Fruit fly (Drosophila melanogaster) whole organism, wandering third instar larva: ENCODE measurements around the gene UbcE2M.

Experiments used
- Abd-B ChIP-seq: fragments of >200 bp; optimal IDR thresholded peaks from 2 replicates; lab custom pipeline; 2017; ENCODE audit warnings: missing biosample characterization, missing genetic modification characterization
- CG32264 ChIP-seq: fragments of 200-800 bp; sonication (Bioruptor generic); optimal IDR thresholded peaks from 2 replicates; lab custom pipeline; 2016; ENCODE audit warnings: missing biosample characterization, missing genetic modification characterization
- Dfd ChIP-seq: fragments of >200 bp; optimal IDR thresholded peaks from 2 replicates; lab custom pipeline; 2017; ENCODE audit warnings: missing biosample characterization, missing genetic modification characterization
- Dif ChIP-seq: fragments of 200-275, 200-300 bp; sonication (Bioruptor generic); optimal IDR thresholded peaks from 2 replicates; lab custom pipeline; 2018; ENCODE audit warnings: missing biosample characterization, missing genetic modification characterization; ENCODE audit not compliant: partially characterized antibody
- HLH106 ChIP-seq: fragments of 200-800 bp; optimal IDR thresholded peaks from 3 replicates; lab custom pipeline; 2019; ENCODE audit warnings: missing biosample characterization, mild to moderate bottlenecking, missing genetic modification characterization, moderate library complexity
- Hnf4 ChIP-seq: fragments of 200-800 bp; sonication (Bioruptor generic); optimal IDR thresholded peaks from 2 replicates; lab custom pipeline; 2016; ENCODE audit warnings: missing biosample characterization, mild to moderate bottlenecking, missing genetic modification characterization
- Hr83 ChIP-seq: fragments of 200-300 bp; sonication (Bioruptor generic); optimal IDR thresholded peaks from 2 replicates; lab custom pipeline; 2016; ENCODE audit warnings: missing biosample characterization, mild to moderate bottlenecking, missing genetic modification characterization, moderate library complexity; ENCODE audit not compliant: poor library complexity, severe bottlenecking
- Jra ChIP-seq: sonication (Bioruptor generic); optimal IDR thresholded peaks from 2 replicates; lab custom pipeline; 2016; ENCODE audit warnings: missing biosample characterization, missing genetic modification characterization
- Mio ChIP-seq: sonication (Bioruptor generic); optimal IDR thresholded peaks from 2 replicates; lab custom pipeline; 2016; ENCODE audit warnings: missing biosample characterization, missing genetic modification characterization
- Myc ChIP-seq: fragments of >200 bp; optimal IDR thresholded peaks from 2 replicates; lab custom pipeline; 2017
- N ChIP-seq: fragments of >200 bp; optimal IDR thresholded peaks from 2 replicates; lab custom pipeline; 2018; ENCODE audit warnings: missing biosample characterization, missing external identifiers, missing genetic modification characterization
- OdsH ChIP-seq: fragments of 200-800 bp; sonication (Bioruptor generic); optimal IDR thresholded peaks from 2 replicates; lab custom pipeline; 2016; ENCODE audit warnings: missing biosample characterization, mild to moderate bottlenecking, missing genetic modification characterization
- Rel ChIP-seq, 2 experiments: fragments of 200-800 bp; sonication (Bioruptor generic) in 1 of 2; optimal IDR thresholded peaks; 2 replicates in 1 of 2; 3 replicates in 1 of 2; lab custom pipeline; 2016 to 2019; ENCODE audit warnings: mild to moderate bottlenecking in 2 of 2, missing biosample characterization in 2 of 2, missing genetic modification characterization in 2 of 2, moderate library complexity in 1 of 2
- Sp1 ChIP-seq: fragments of 200-800 bp; sonication (Bioruptor generic); optimal IDR thresholded peaks from 3 replicates; lab custom pipeline; 2019; ENCODE audit warnings: missing biosample characterization, mild to moderate bottlenecking, missing genetic modification characterization, moderate library complexity
- Vsx2 ChIP-seq: fragments of 200-300, 225-300 bp; sonication (Bioruptor generic); optimal IDR thresholded peaks from 2 replicates; lab custom pipeline; 2018; ENCODE audit warnings: missing biosample characterization, missing genetic modification characterization; ENCODE audit not compliant: partially characterized antibody
- br ChIP-seq: fragments of 200-800 bp; sonication (Bioruptor generic); optimal IDR thresholded peaks from 2 replicates; lab custom pipeline; 2016; ENCODE audit warnings: missing biosample characterization, missing genetic modification characterization
- brk ChIP-seq: fragments of 200-800 bp; sonication (Bioruptor generic); optimal IDR thresholded peaks from 2 replicates; lab custom pipeline; 2016; ENCODE audit warnings: missing biosample characterization, mild to moderate bottlenecking, missing genetic modification characterization
- dmrt93B ChIP-seq: fragments of 200-800 bp; sonication (Bioruptor generic); optimal IDR thresholded peaks from 2 replicates; lab custom pipeline; 2018; ENCODE audit warnings: missing biosample characterization, mild to moderate bottlenecking, missing genetic modification characterization
- ey ChIP-seq: fragments of 200-800 bp; sonication (Bioruptor generic); optimal IDR thresholded peaks from 2 replicates; lab custom pipeline; 2016; ENCODE audit warnings: missing biosample characterization, missing genetic modification characterization
- foxo ChIP-seq, 2 experiments: fragments of 200-800 bp; sonication (Bioruptor generic); optimal IDR thresholded peaks; 2 replicates in 1 of 2; 3 replicates in 1 of 2; lab custom pipeline; 2016 to 2017; ENCODE audit warnings: missing biosample characterization in 2 of 2, missing genetic modification characterization in 2 of 2
- fru ChIP-seq: fragments of 200-800 bp; sonication (Bioruptor generic); optimal IDR thresholded peaks from 3 replicates; lab custom pipeline; 2016; ENCODE audit warnings: missing biosample characterization, mild to moderate bottlenecking, missing genetic modification characterization
- h ChIP-seq: fragments of 200-800 bp; sonication (Bioruptor generic); optimal IDR thresholded peaks from 3 replicates; lab custom pipeline; 2016; ENCODE audit warnings: missing biosample characterization, mild to moderate bottlenecking, missing genetic modification characterization
- jim ChIP-seq: fragments of 175-275, 200-325 bp; sonication (Bioruptor generic); optimal IDR thresholded peaks from 2 replicates; lab custom pipeline; 2016; ENCODE audit warnings: missing biosample characterization, mild to moderate bottlenecking, missing genetic modification characterization
- lola ChIP-seq: fragments of >200 bp; optimal IDR thresholded peaks from 2 replicates; lab custom pipeline; 2017; ENCODE audit warnings: missing biosample characterization, missing genetic modification characterization
- psq ChIP-seq: fragments of 200-800 bp; sonication (Bioruptor generic); optimal IDR thresholded peaks from 3 replicates; lab custom pipeline; 2017; ENCODE audit warnings: missing biosample characterization, mild to moderate bottlenecking, missing genetic modification characterization, moderate library complexity
- rgr ChIP-seq: fragments of 200-800 bp; sonication (Bioruptor generic); optimal IDR thresholded peaks from 3 replicates; lab custom pipeline; 2016; ENCODE audit warnings: missing biosample characterization, mild to moderate bottlenecking, missing genetic modification characterization
- sage ChIP-seq: fragments of 200-800 bp; sonication (Bioruptor generic); optimal IDR thresholded peaks from 2 replicates; lab custom pipeline; 2016; ENCODE audit warnings: missing biosample characterization, mild to moderate bottlenecking, missing genetic modification characterization
- sv ChIP-seq: fragments of 200-800 bp; sonication (Bioruptor generic); optimal IDR thresholded peaks from 3 replicates; lab custom pipeline; 2016; ENCODE audit warnings: missing biosample characterization, missing genetic modification characterization
- woc ChIP-seq: sonication (Bioruptor generic); optimal IDR thresholded peaks from 2 replicates; lab custom pipeline; 2016; ENCODE audit warnings: missing biosample characterization, mild to moderate bottlenecking, missing genetic modification characterization

Gene UbcE2M

dm6 chr3L:8186627-8187396 lies 11.0 kb downstream of the UbcE2M start, which contains the start of the genes ERR and Atg18a (continued):
- TF ChIP-seq Rel (GFP tag; optimal IDR thresholded peaks at IDR 0.05; lab: Kevin White, UChicago) = peak; percentile 49
- peak; percentile 69 for TF ChIP-seq Rel (tag; optimal IDR thresholded peaks at IDR 0.05; lab: Kevin White, UChicago)
- peak; percentile 91 for TF ChIP-seq h (GFP tag; lab: Kevin White, UChicago)
- TF ChIP-seq psq (GFP tag; lab: Kevin White, UChicago) = peak; percentile 76
- no peak for TF ChIP-seq Dfd (GFP tag; lab: Kevin White, UChicago)
- TF ChIP-seq CG32264 (GFP tag; lab: Kevin White, UChicago) = peak; percentile 29
- peak; percentile 90 for TF ChIP-seq sv
- TF ChIP-seq Myc (lab: Kevin White, UChicago) = peak; percentile 49
- peak; percentile 35 for TF ChIP-seq Mio
- peak; percentile 5 for TF ChIP-seq Dif (GFP tag; lab: Kevin White, UChicago)

DNA sequence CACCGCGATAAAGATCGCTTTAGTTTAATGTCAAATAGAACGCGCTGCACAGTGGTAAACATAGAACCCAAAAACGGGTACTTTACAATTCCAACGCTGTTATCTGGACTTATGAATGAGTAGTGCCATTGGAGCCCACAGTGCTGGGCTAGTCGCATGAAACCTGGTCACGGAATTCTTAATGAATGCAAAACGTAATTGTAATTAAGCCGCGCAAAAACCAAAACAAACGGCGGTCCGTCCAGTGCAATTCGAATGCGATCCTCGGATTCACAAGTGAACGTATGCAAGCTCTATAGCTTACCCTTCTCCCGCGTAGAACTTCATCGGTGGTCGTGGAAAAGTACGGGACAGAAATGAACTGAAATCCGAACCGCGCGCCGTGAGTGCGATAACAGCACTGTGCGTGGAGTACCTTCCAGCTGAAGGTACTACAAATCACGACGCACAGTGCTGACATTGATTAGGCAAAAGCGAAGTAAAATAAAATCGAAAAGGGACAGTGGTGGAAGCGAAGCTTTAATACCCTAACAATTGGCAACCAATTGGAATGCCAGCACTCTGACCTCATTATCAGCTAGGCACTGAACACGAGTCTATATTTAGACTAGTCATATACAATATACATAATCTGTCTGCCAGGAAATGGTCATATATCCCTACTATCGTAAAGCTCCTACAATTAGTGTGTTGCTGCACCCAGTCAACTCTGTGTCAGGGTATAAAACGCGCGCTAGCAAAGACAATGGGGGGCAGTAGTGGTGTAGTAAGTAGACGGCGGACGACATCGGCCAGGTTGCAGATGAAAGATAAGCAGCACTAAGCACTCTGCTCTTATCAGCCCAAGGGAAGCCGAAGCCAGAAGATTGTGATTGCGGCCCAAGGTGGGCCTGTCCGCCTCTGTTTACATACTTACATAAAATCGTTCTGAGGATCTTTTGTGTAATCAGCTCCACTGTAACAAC lies 12.2 kb downstream of the UbcE2M start:
- TF ChIP-seq Jra (peak; percentile 68), h (GFP tag; lab: Kevin White, UChicago) (peak; percentile 88), Sp1 (GFP tag; lab: Kevin White, UChicago) (peak; percentile 33), foxo (GFP tag; optimal IDR thresholded peaks at IDR 0.05; lab: Kevin White, UChicago) (peak in 1 of 2 experiments; percentile 56), ey (GFP tag; lab: Kevin White, UChicago) (peak; percentile 62), Hnf4 (peak; percentile 50), N (GFP tag; lab: Kevin White, UChicago) (no peak), OdsH (peak; percentile 26), fru (peak; percentile 85), br (GFP tag; lab: Kevin White, UChicago) (peak; percentile 56), Abd-B (no peak), sv (peak; percentile 60), Mio (no peak), HLH106 (peak; percentile 28), sage (GFP tag; lab: Kevin White, UChicago) (no peak), rgr (GFP tag; lab: Kevin White, UChicago) (peak; percentile 47), woc (peak; percentile 50), psq (GFP tag; lab: Kevin White, UChicago) (peak; percentile 45)
- TF ChIP-seq, all 38 proteins: peak for 14

DNA sequence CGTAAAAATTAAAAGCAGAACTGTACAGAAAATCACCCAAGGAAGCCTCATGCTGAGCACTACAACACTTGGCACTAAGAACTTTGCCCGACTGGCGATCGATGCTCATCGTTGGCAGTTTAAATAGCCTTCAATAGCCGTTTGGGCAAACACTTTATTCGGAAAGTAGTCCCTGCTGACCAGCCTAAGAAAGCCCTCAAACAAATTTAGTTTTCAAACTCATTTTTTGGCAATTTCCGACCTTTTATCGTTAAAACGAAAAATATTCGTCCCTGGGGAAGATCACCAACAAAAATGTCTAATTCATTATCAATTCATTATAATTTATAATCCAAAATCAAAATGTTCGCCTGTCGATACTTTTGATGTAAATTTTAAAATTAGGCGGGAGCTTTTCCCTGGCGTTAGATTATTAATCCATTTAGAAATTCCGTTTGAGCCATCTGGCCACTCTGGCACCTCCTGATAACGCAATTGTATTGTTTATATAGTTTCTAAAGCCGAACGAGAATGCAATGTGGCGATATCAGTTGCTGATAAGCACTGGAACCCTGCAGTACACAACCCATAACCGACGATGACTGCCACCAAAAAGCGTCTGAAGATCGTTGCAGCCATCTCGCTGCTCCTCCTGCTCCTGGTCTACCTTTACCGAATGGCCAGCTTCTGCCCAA lies 17.2 kb downstream of the UbcE2M start, which contains the start of the genes mthl7 and Uxs:
Gene mthl7, minus strand, starts transcription at position 51 of the 674 bp plus-strand sequence.
Gene Uxs, plus strand, starts transcription at position 460 of the 674 bp plus-strand sequence.
- TF ChIP-seq h (GFP tag; lab: Kevin White, UChicago) (no peak), Jra (no peak), sage (GFP tag; lab: Kevin White, UChicago) (no peak), jim (no peak), Dfd (GFP tag; lab: Kevin White, UChicago) (no peak), ey (GFP tag; lab: Kevin White, UChicago) (no peak), psq (GFP tag; lab: Kevin White, UChicago) (no peak), dmrt93B (no peak), rgr (GFP tag; lab: Kevin White, UChicago) (no peak), br (GFP tag; lab: Kevin White, UChicago) (no peak), Vsx2 (GFP tag; lab: Kevin White, UChicago) (no peak), Myc (lab: Kevin White, UChicago) (no peak), Rel (GFP tag; optimal IDR thresholded peaks at IDR 0.05; lab: Kevin White, UChicago) (no peak), Rel (tag; optimal IDR thresholded peaks at IDR 0.05; lab: Kevin White, UChicago) (no peak), Hr83 (GFP tag; lab: Kevin White, UChicago) (no peak), woc (no peak), lola (no peak), brk (GFP tag; lab: Kevin White, UChicago) (no peak), Mio (no peak)
